Worm (Caenorhabditis elegans) whole organism, L4 larva: ENCODE data around the gene K08F9.1.

Experiments
- F26F4.8 ChIP-seq: fragments of 200-800 bp; sonication (Bioruptor generic); conservative IDR thresholded peaks from 2 replicates; pipeline ENCODE4 v1.3.6; 2022; ENCODE audit warnings: missing genetic modification characterization, missing compliant biosample characterization
- F37D6.2 ChIP-seq: sonication (generic microtip); optimal IDR thresholded peaks from 2 replicates; lab custom pipeline; 2016; ENCODE audit warnings: mild to moderate bottlenecking, missing genetic modification characterization, missing compliant biosample characterization
- F44E2.7 ChIP-seq: fragments of 200-800 bp; sonication (Bioruptor generic); IDR thresholded peaks from 2 replicates; pipeline ENCODE4 v2.1.2; 2022; ENCODE audit warnings: missing genetic modification characterization, missing compliant biosample characterization
- F49E8.2 ChIP-seq: sonication (generic microtip); optimal IDR thresholded peaks from 2 replicates; lab custom pipeline; 2016; ENCODE audit warnings: missing compliant biosample characterization, mild to moderate bottlenecking, missing genetic modification characterization, borderline replicate concordance
- T26A8.4 ChIP-seq: fragments of 200-800 bp; sonication (Bioruptor generic); IDR thresholded peaks from 2 replicates; pipeline ENCODE4 v1.3.6; 2022; ENCODE audit warnings: missing genetic modification characterization, missing compliant biosample characterization
- Y105C5A.15 ChIP-seq: fragments of 200-800 bp; sonication (Bioruptor generic); IDR thresholded peaks from 2 replicates; pipeline ENCODE4 v1.3.6; 2022; ENCODE audit warnings: missing genetic modification characterization, missing compliant biosample characterization
- Y75B8A.6 ChIP-seq: fragments of 200-800 bp; sonication (Bioruptor generic); IDR thresholded peaks from 2 replicates; pipeline ENCODE4 v1.3.6; 2022; ENCODE audit warnings: missing genetic modification reagents, missing genetic modification characterization, missing compliant biosample characterization
- aly-2 ChIP-seq: sonication (generic microtip); optimal IDR thresholded peaks from 2 replicates; lab custom pipeline; 2018; ENCODE audit warnings: missing biosample characterization, missing genetic modification characterization
- ama-1 ChIP-seq: fragments of 150-350 bp; optimal IDR thresholded peaks from 2 replicates; lab custom pipeline; 2014; ENCODE audit warnings: inconsistent platforms, mixed read lengths
- attf-4 ChIP-seq: sonication (generic microtip); optimal IDR thresholded peaks from 3 replicates; lab custom pipeline; 2017; ENCODE audit warnings: missing biosample characterization, missing genetic modification characterization
- ceh-20 ChIP-seq: fragments of 200-800 bp; sonication (Bioruptor generic); IDR thresholded peaks from 2 replicates; pipeline ENCODE4 v1.3.6; 2022; ENCODE audit warnings: missing genetic modification reagents, missing genetic modification characterization, missing compliant biosample characterization
- ceh-44 ChIP-seq: fragments of 200-800 bp; sonication (Bioruptor generic); IDR thresholded peaks from 2 replicates; pipeline ENCODE4 v1.3.6; 2022; ENCODE audit warnings: missing genetic modification reagents, missing genetic modification characterization, missing compliant biosample characterization
- ceh-82 ChIP-seq: sonication (generic microtip); optimal IDR thresholded peaks from 2 replicates; lab custom pipeline; 2017; ENCODE audit warnings: missing biosample characterization, missing genetic modification characterization
- daf-16 ChIP-seq, 3 experiments: sonication (generic microtip); optimal IDR thresholded peaks; 2 replicates each; lab custom pipeline; 2016 to 2017; ENCODE audit warnings: missing genetic modification characterization in 3 of 3, missing genetic modification reagents in 3 of 3, mild to moderate bottlenecking in 2 of 3, missing compliant biosample characterization in 2 of 3, missing biosample characterization in 1 of 3, moderate library complexity in 1 of 3
- dve-1 ChIP-seq: sonication (generic microtip); optimal IDR thresholded peaks from 2 replicates; lab custom pipeline; 2017; ENCODE audit warnings: antibody characterized with exemption, mild to moderate bottlenecking, missing genetic modification characterization, missing compliant biosample characterization; ENCODE audit not compliant: insufficient read depth
- egl-27 ChIP-seq: sonication (generic microtip); optimal IDR thresholded peaks from 3 replicates; lab custom pipeline; 2017; ENCODE audit warnings: missing biosample characterization, missing genetic modification reagents, missing genetic modification characterization
- egl-43 ChIP-seq: fragments of 200-800 bp; sonication (Bioruptor generic); IDR thresholded peaks from 2 replicates; pipeline ENCODE4 v1.3.6; 2022; ENCODE audit warnings: missing genetic modification reagents, missing genetic modification characterization, missing compliant biosample characterization
- fkh-10 ChIP-seq: fragments of 150-350 bp; optimal IDR thresholded peaks from 2 replicates; lab custom pipeline; 2014; ENCODE audit warnings: missing biosample characterization, missing genetic modification reagents, missing genetic modification characterization
- fos-1 ChIP-seq: fragments of 150-350 bp; optimal IDR thresholded peaks from 2 replicates; lab custom pipeline; 2014; ENCODE audit warnings: missing biosample characterization, missing genetic modification characterization
- gei-8 ChIP-seq: fragments of 200-800 bp; sonication (Bioruptor generic); optimal IDR thresholded peaks from 2 replicates; lab custom pipeline; 2018; ENCODE audit warnings: mild to moderate bottlenecking, missing genetic modification characterization, missing compliant biosample characterization
- hmg-1.1 ChIP-seq: fragments of 200-800 bp; sonication (Bioruptor generic); IDR thresholded peaks from 2 replicates; pipeline ENCODE4 v1.3.6; 2022; ENCODE audit warnings: missing genetic modification reagents, missing genetic modification characterization, missing compliant biosample characterization
- jun-1 ChIP-seq: fragments of 150-350 bp; optimal IDR thresholded peaks from 2 replicates; lab custom pipeline; 2014; ENCODE audit warnings: missing biosample characterization, missing genetic modification reagents, missing genetic modification characterization
- lim-7 ChIP-seq: fragments of 200-800 bp; sonication (Bioruptor generic); IDR thresholded peaks from 2 replicates; pipeline ENCODE4 v1.3.6; 2022; ENCODE audit warnings: missing genetic modification characterization, missing compliant biosample characterization
- lin-38 ChIP-seq: fragments of 200-800 bp; sonication (Bioruptor generic); IDR thresholded peaks from 2 replicates; pipeline ENCODE4 v1.3.6; 2022; ENCODE audit warnings: missing genetic modification reagents, missing genetic modification characterization, missing compliant biosample characterization
- mdl-1 ChIP-seq, 2 experiments: fragments of 150-350 bp in 1 of 2; sonication (generic microtip) in 1 of 2; optimal IDR thresholded peaks; 2 replicates each; lab custom pipeline; 2014 to 2017; ENCODE audit warnings: missing biosample characterization in 2 of 2, missing genetic modification characterization in 2 of 2
- mdt-29 ChIP-seq: fragments of 200-800 bp; sonication (Bioruptor generic); IDR thresholded peaks from 2 replicates; pipeline ENCODE4 v1.3.6; 2022; ENCODE audit warnings: missing genetic modification reagents, missing genetic modification characterization, missing compliant biosample characterization
- mep-1 ChIP-seq: fragments of 150-350 bp; sonication (generic microtip); optimal IDR thresholded peaks from 3 replicates; lab custom pipeline; 2014; ENCODE audit warnings: missing biosample characterization, missing genetic modification characterization
- mxl-3 ChIP-seq: fragments of 200-800 bp; sonication (Bioruptor generic); optimal IDR thresholded peaks from 2 replicates; lab custom pipeline; 2018; ENCODE audit warnings: mild to moderate bottlenecking, missing genetic modification characterization, missing compliant biosample characterization
- nhr-102 ChIP-seq: sonication (generic microtip); optimal IDR thresholded peaks from 2 replicates; lab custom pipeline; 2016; ENCODE audit warnings: mild to moderate bottlenecking, missing genetic modification characterization, moderate library complexity, missing compliant biosample characterization
- nhr-11 ChIP-seq: fragments of 150-350 bp; optimal IDR thresholded peaks from 2 replicates; lab custom pipeline; 2014; ENCODE audit warnings: missing biosample characterization, missing genetic modification characterization
- nhr-111 ChIP-seq: fragments of 200-800 bp; sonication (Bioruptor generic); optimal IDR thresholded peaks from 2 replicates; lab custom pipeline; 2018; ENCODE audit warnings: mild to moderate bottlenecking, missing genetic modification characterization, missing compliant biosample characterization
- nhr-25 ChIP-seq: sonication (generic microtip); optimal IDR thresholded peaks from 2 replicates; lab custom pipeline; 2017; ENCODE audit warnings: missing genetic modification characterization, mild to moderate bottlenecking, missing compliant biosample characterization, antibody characterized with exemption, moderate library complexity, borderline replicate concordance; ENCODE audit not compliant: insufficient read depth
- nhr-28 ChIP-seq: fragments of 150-350 bp; optimal IDR thresholded peaks from 2 replicates; lab custom pipeline; 2014; ENCODE audit warnings: missing biosample characterization, missing genetic modification characterization
- nhr-41 ChIP-seq: fragments of 200-800 bp; sonication (Bioruptor generic); IDR thresholded peaks from 2 replicates; pipeline ENCODE4 v1.3.6; 2022; ENCODE audit warnings: missing genetic modification reagents, missing genetic modification characterization, missing compliant biosample characterization
- nhr-6 ChIP-seq: fragments of 150-350 bp; optimal IDR thresholded peaks from 2 replicates; lab custom pipeline; 2014; ENCODE audit warnings: missing biosample characterization, missing genetic modification characterization
- nhr-77 ChIP-seq: fragments of 150-350 bp; optimal IDR thresholded peaks from 2 replicates; lab custom pipeline; 2014; ENCODE audit warnings: missing biosample characterization, missing genetic modification characterization
- pha-4 ChIP-seq, 2 experiments: fragments of 150-350 bp in 1 of 2; fragments of 200-800 bp in 1 of 2; sonication (Bioruptor generic) in 1 of 2; IDR thresholded peaks in 1 of 2; optimal IDR thresholded peaks in 1 of 2; 2 replicates each; pipeline versions ENCODE4 v1.3.6 to Lab custom; 2014 to 2022; ENCODE audit warnings: missing genetic modification characterization in 2 of 2, missing genetic modification reagents in 2 of 2, missing biosample characterization in 1 of 2, missing compliant biosample characterization in 1 of 2
- php-3 ChIP-seq: fragments of 200-800 bp; sonication (Bioruptor generic); IDR thresholded peaks from 2 replicates; pipeline ENCODE4 v1.3.6; 2022; ENCODE audit warnings: missing genetic modification reagents, missing genetic modification characterization, missing compliant biosample characterization
- pqm-1 ChIP-seq: sonication (generic microtip); optimal IDR thresholded peaks from 2 replicates; lab custom pipeline; 2017; ENCODE audit warnings: missing biosample characterization, missing genetic modification characterization
- saeg-2 ChIP-seq: fragments of 200-800 bp; sonication (Bioruptor generic); IDR thresholded peaks from 2 replicates; pipeline ENCODE4 v1.3.6; 2022; ENCODE audit warnings: missing genetic modification reagents, missing genetic modification characterization, missing compliant biosample characterization
- sdz-12 ChIP-seq: fragments of 200-800 bp; sonication (Bioruptor generic); optimal IDR thresholded peaks from 2 replicates; lab custom pipeline; 2018; ENCODE audit warnings: mild to moderate bottlenecking, missing genetic modification characterization, missing compliant biosample characterization
- set-16 ChIP-seq: fragments of 200-800 bp; sonication (Bioruptor generic); IDR thresholded peaks from 2 replicates; pipeline ENCODE4 v1.3.6; 2022; ENCODE audit warnings: missing genetic modification reagents, missing genetic modification characterization, missing compliant biosample characterization
- skn-1 ChIP-seq: fragments of 150-350 bp; optimal IDR thresholded peaks from 2 replicates; lab custom pipeline; 2014; ENCODE audit warnings: missing biosample characterization, missing genetic modification characterization
- snpc-4 ChIP-seq: fragments of 150-350 bp; optimal IDR thresholded peaks from 2 replicates; lab custom pipeline; 2014; ENCODE audit warnings: missing biosample characterization, missing genetic modification characterization
- spr-1 ChIP-seq: sonication (generic microtip); optimal IDR thresholded peaks from 2 replicates; lab custom pipeline; 2016; ENCODE audit warnings: mild to moderate bottlenecking, missing genetic modification characterization, missing compliant biosample characterization
- spr-3 ChIP-seq: fragments of 200-800 bp; sonication (Bioruptor generic); optimal IDR thresholded peaks from 2 replicates; lab custom pipeline; 2018; ENCODE audit warnings: mild to moderate bottlenecking, missing genetic modification characterization, missing compliant biosample characterization
- unc-130 ChIP-seq: sonication (generic microtip); optimal IDR thresholded peaks from 2 replicates; lab custom pipeline; 2016; ENCODE audit warnings: missing genetic modification reagents, missing genetic modification characterization, missing compliant biosample characterization
- zfp-2 ChIP-seq: sonication (generic microtip); optimal IDR thresholded peaks from 2 replicates; lab custom pipeline; 2016; ENCODE audit warnings: mild to moderate bottlenecking, missing genetic modification characterization, missing compliant biosample characterization
- zfp-3 ChIP-seq: fragments of 200-800 bp; sonication (Bioruptor generic); conservative IDR thresholded peaks from 2 replicates; pipeline ENCODE4 v1.3.6; 2022; ENCODE audit warnings: missing genetic modification reagents, missing genetic modification characterization, missing compliant biosample characterization
- zip-11 ChIP-seq: fragments of 200-800 bp; sonication (Bioruptor generic); IDR thresholded peaks from 2 replicates; pipeline ENCODE4 v1.3.6; 2022; ENCODE audit warnings: missing genetic modification characterization, missing compliant biosample characterization
- zip-2 ChIP-seq: fragments of 150-350 bp; optimal IDR thresholded peaks from 2 replicates; lab custom pipeline; 2014; ENCODE audit warnings: missing biosample characterization, missing genetic modification characterization

Gene K08F9.1

ce11 chrV:15139811-15140210, 3.4 kb downstream of the K08F9.1 start:
- no peak for TF ChIP-seq gei-8
- TF ChIP-seq dve-1 (tag; lab: Kevin White, UChicago) = peak; percentile 12
- no peak for TF ChIP-seq skn-1 (tag; lab: Kevin White, UChicago)
- no peak for TF ChIP-seq fkh-10 (GFP tag; lab: Kevin White, UChicago)
- TF ChIP-seq F26F4.8 (GFP tag; lab: Robert Waterston, UW) = no peak
- TF ChIP-seq zfp-3 (GFP tag; lab: Robert Waterston, UW) = no peak
- no peak for TF ChIP-seq mdt-29 (GFP tag; lab: Robert Waterston, UW)
- no peak for TF ChIP-seq mxl-3
- no peak for TF ChIP-seq T26A8.4 (GFP tag; lab: Robert Waterston, UW)
- TF ChIP-seq jun-1 (tag; lab: Kevin White, UChicago) = no peak
- no peak for TF ChIP-seq spr-3 (GFP tag; lab: Kevin White, UChicago)
- TF ChIP-seq Y105C5A.15 (GFP tag; lab: Robert Waterston, UW) = no peak
- no peak for TF ChIP-seq fos-1
- peak; percentile 55 for TF ChIP-seq nhr-77 (tag; lab: Kevin White, UChicago)
- TF ChIP-seq saeg-2 (GFP tag; lab: Robert Waterston, UW) = no peak
- no peak for TF ChIP-seq nhr-11
- TF ChIP-seq snpc-4 = no peak
- no peak for TF ChIP-seq nhr-6 (tag; lab: Kevin White, UChicago)
- TF ChIP-seq F49E8.2 (tag; lab: Kevin White, UChicago) = no peak
- TF ChIP-seq nhr-25 (tag; lab: Kevin White, UChicago) = no peak
- TF ChIP-seq zfp-2 = no peak
- TF ChIP-seq daf-16 (GFP tag; optimal IDR thresholded peaks at IDR 0.05; lab: Kevin White, UChicago) = no peak
- TF ChIP-seq daf-16 (tag; optimal IDR thresholded peaks at IDR 0.05; lab: Kevin White, UChicago) = peak; percentile 55
- no peak for TF ChIP-seq egl-27
- no peak for TF ChIP-seq unc-130 (GFP tag; lab: Kevin White, UChicago)
- TF ChIP-seq ama-1 = no peak
- TF ChIP-seq set-16 (GFP tag; lab: Robert Waterston, UW) = no peak
- TF ChIP-seq pqm-1 = peak; percentile 14
- no peak for TF ChIP-seq egl-43
- no peak for TF ChIP-seq mdl-1 (tag; optimal IDR thresholded peaks at IDR 0.05; lab: Kevin White, UChicago)
- TF ChIP-seq attf-4 (tag; lab: Kevin White, UChicago) = no peak
- no peak for TF ChIP-seq ceh-82 (tag; lab: Kevin White, UChicago)
- no peak for TF ChIP-seq nhr-102 (tag; lab: Kevin White, UChicago)
- TF ChIP-seq nhr-28 (tag; lab: Kevin White, UChicago) = peak; percentile 34
- no peak for TF ChIP-seq nhr-111
- TF ChIP-seq hmg-1.1 (GFP tag; lab: Robert Waterston, UW) = no peak

DNA sequence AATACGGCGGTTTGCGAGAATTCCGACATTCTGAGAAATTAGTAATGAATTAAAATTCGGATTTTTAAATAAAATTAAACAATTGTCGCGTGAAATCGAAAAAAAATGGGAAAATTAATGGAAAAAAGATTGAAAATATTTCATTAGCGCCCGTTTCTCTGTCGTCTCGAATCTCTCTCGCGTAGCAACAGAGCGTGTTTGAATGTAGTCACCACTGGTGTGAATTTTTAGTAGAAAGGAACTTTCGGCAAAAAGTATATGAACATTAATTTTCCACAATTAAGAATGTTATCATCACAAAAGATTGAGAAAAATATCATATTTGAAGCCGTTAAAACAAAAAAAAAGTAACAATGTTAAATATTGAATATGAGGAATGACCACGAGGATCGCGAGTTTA, 6.4 kb downstream of the K08F9.1 start, which contains the start of gene aipl-1:
TSS of gene aipl-1 (minus strand) at position 30 of the 400 bp plus-strand sequence.
- no peak for TF ChIP-seq ceh-20
- TF ChIP-seq mxl-3 = no peak
- peak; percentile 97 for TF ChIP-seq nhr-6 (tag; lab: Kevin White, UChicago)
- TF ChIP-seq lim-7 = no peak
- TF ChIP-seq pha-4 (GFP tag; IDR thresholded peaks at IDR 0.05; lab: Robert Waterston, UW) = no peak
- peak; percentile 47 for TF ChIP-seq pha-4 (tag; optimal IDR thresholded peaks at IDR 0.05; lab: Kevin White, UChicago)
- TF ChIP-seq nhr-28 (tag; lab: Kevin White, UChicago) = peak; percentile 69
- TF ChIP-seq spr-1 = no peak
- no peak for TF ChIP-seq Y75B8A.6 (GFP tag; lab: Robert Waterston, UW)
- no peak for TF ChIP-seq aly-2 (tag; lab: Kevin White, UChicago)
- no peak for TF ChIP-seq mep-1 (tag; lab: Kevin White, UChicago)
- TF ChIP-seq zfp-3 (GFP tag; lab: Robert Waterston, UW) = no peak
- TF ChIP-seq Y105C5A.15 (GFP tag; lab: Robert Waterston, UW) = no peak
- peak; percentile 47 for TF ChIP-seq unc-130 (GFP tag; lab: Kevin White, UChicago)
- no peak for TF ChIP-seq sdz-12 (GFP tag; lab: Kevin White, UChicago)
- no peak for TF ChIP-seq zip-11 (GFP tag; lab: Robert Waterston, UW)
- no peak for TF ChIP-seq spr-3 (GFP tag; lab: Kevin White, UChicago)
- peak; percentile 95 for TF ChIP-seq lin-38
- no peak for TF ChIP-seq ceh-44 (GFP tag; lab: Robert Waterston, UW)
- TF ChIP-seq F37D6.2 (tag; lab: Kevin White, UChicago) = no peak
- no peak for TF ChIP-seq zip-2 (tag; lab: Kevin White, UChicago)
- TF ChIP-seq php-3 (GFP tag; lab: Robert Waterston, UW) = no peak
- no peak for TF ChIP-seq F44E2.7 (GFP tag; lab: Robert Waterston, UW)
- TF ChIP-seq nhr-41 (GFP tag; lab: Robert Waterston, UW) = no peak
